Worm (Caenorhabditis elegans) whole organism, L4 larva: ENCODE data around the gene cest-35.1.

Experiments
- attf-4 ChIP-seq: sonication (generic microtip); optimal IDR thresholded peaks from 3 replicates; lab custom pipeline; 2017; ENCODE audit warnings: missing biosample characterization, missing genetic modification characterization
- daf-16 ChIP-seq, 3 experiments: sonication (generic microtip); optimal IDR thresholded peaks; 2 replicates each; lab custom pipeline; 2016 to 2017; ENCODE audit warnings: missing genetic modification characterization in 3 of 3, missing genetic modification reagents in 3 of 3, mild to moderate bottlenecking in 2 of 3, missing compliant biosample characterization in 2 of 3, missing biosample characterization in 1 of 3, moderate library complexity in 1 of 3
- gei-8 ChIP-seq: fragments of 200-800 bp; sonication (Bioruptor generic); optimal IDR thresholded peaks from 2 replicates; lab custom pipeline; 2018; ENCODE audit warnings: mild to moderate bottlenecking, missing genetic modification characterization, missing compliant biosample characterization
- lin-39 ChIP-seq: fragments of 150-350 bp; optimal IDR thresholded peaks from 2 replicates; lab custom pipeline; 2014; ENCODE audit warnings: missing biosample characterization, missing genetic modification reagents, missing genetic modification characterization
- nhr-48 ChIP-seq: sonication (generic microtip); optimal IDR thresholded peaks from 2 replicates; lab custom pipeline; 2016; ENCODE audit warnings: mild to moderate bottlenecking, missing genetic modification characterization, missing compliant biosample characterization
- tag-97 ChIP-seq: fragments of 200-800 bp; sonication (Bioruptor generic); IDR thresholded peaks from 2 replicates; pipeline ENCODE4 v1.3.6; 2022; ENCODE audit warnings: missing genetic modification characterization, missing compliant biosample characterization
- unc-62 ChIP-seq, 3 experiments: fragments of 150-350 bp in 1 of 3; sonication (generic microtip); optimal IDR thresholded peaks in 2 of 3; peaks in 1 of 3; 1 replicate in 1 of 3; 2 replicates in 2 of 3; lab custom pipeline; 2014 to 2017; ENCODE audit warnings: missing biosample characterization in 3 of 3, missing genetic modification characterization in 3 of 3, missing genetic modification reagents in 3 of 3, missing genotype in 1 of 3

The cest-35.1 gene

DNA sequence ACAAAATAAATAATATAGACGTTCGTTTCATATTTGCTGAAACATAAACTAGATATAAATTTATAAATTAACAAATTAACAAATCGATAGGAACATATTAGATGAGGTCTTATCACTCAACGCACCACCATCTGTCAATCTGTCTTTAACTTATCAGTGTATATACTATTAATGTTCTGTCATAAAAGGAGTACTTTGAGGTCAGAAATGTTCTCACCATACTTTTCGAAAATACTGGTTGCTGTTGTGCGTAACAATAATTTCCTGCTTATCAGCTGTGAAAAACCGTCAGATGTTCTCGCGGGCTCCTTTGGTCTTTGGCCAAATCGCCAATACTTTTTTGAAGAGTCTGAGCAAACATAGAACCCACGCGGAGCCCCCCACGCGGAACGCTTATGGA, 50.4 kb downstream of the cest-35.1 start, which contains the start of gene C03A7.13 (continued):
- TF ChIP-seq tag-97 = no peak
- TF ChIP-seq lin-39 (tag; lab: Kevin White, UChicago) = no peak
- peak in 1 of 2 experiments; percentile 40 for TF ChIP-seq daf-16 (GFP tag; optimal IDR thresholded peaks at IDR 0.05; lab: Kevin White, UChicago)
- TF ChIP-seq daf-16 (tag; optimal IDR thresholded peaks at IDR 0.05; lab: Kevin White, UChicago) = peak; percentile 89
- no peak for TF ChIP-seq attf-4 (tag; lab: Kevin White, UChicago)
- peak; percentile 81 for TF ChIP-seq nhr-48 (tag; lab: Kevin White, UChicago)
- TF ChIP-seq gei-8 (GFP tag; lab: Kevin White, UChicago) = no peak
- peak in 1 of 2 experiments; percentile 2 for TF ChIP-seq unc-62 (GFP tag; optimal IDR thresholded peaks at IDR 0.05 in 1 of 2; lab: Kevin White, UChicago)
- TF ChIP-seq unc-62 (tag; optimal IDR thresholded peaks at IDR 0.05; lab: Kevin White, UChicago) = no peak
- TF ChIP-seq, all 104 proteins: peak for 14
